Worm (Caenorhabditis elegans): ENCODE measurements around the gene tmed-1.

DNA sequence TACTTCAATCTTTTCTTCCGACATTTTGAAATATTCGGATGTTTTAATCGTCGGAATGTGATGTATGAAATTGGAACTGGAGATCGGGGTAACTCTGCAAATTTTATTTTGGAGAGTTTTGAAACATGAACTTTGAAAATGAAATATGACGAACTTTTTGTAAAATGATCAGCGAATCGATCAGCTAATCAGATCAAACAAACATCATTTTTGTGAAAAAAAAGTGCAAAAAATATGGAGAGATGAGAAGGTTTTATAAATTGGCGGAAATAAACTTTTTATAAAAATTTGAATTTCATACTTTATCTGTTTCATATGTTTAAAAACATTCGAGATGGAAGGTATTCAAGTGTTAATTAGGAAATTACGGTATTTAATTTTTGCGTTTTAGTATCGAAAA, 33.5 kb upstream of the tmed-1 start, which contains the start of gene dlc-2:
- TF ChIP-seq nhr-11 (tag; optimal IDR thresholded peaks at IDR 0.05): no peak
- no peak for TF ChIP-seq hlh-15 (tag; optimal IDR thresholded peaks at IDR 0.05)
- TF ChIP-seq F13H6.1 (tag; optimal IDR thresholded peaks at IDR 0.05): no peak
- no peak for TF ChIP-seq lin-11 (tag; optimal IDR thresholded peaks at IDR 0.05)
- TF ChIP-seq sox-4 (tag; optimal IDR thresholded peaks at IDR 0.05): no peak
- no peak for TF ChIP-seq ceh-19 (GFP tag; optimal IDR thresholded peaks at IDR 0.05)

All from whole organism, late embryonic.